Fruit fly (Drosophila melanogaster): ENCODE data around the gene Reck.

dm6 chr3L:14992807-14993206 lies 21.1 kb downstream of the Reck start:
- TF ChIP-seq Blimp-1 (GFP tag; optimal IDR thresholded peaks at IDR 0.05): no peak
- TF ChIP-seq CG4318 (GFP tag; optimal IDR thresholded peaks at IDR 0.05): no peak
- no peak for TF ChIP-seq CG16779 (tag; optimal IDR thresholded peaks at IDR 0.05)
- TF ChIP-seq ss (GFP tag; optimal IDR thresholded peaks at IDR 0.05): no peak
- TF ChIP-seq CG31627 (GFP tag; optimal IDR thresholded peaks at IDR 0.05): no peak
- no peak for TF ChIP-seq Gug (GFP tag; IDR thresholded peaks at IDR 0.05)
- no peak for TF ChIP-seq Lpt (GFP tag; optimal IDR thresholded peaks at IDR 0.05)

Measured in whole organism, prepupa.